Worm (Caenorhabditis elegans) whole organism, L2 larva: ENCODE data around the gene K04E7.1.

Experiments
- F13H6.1 ChIP-seq: sonication (generic microtip); optimal IDR thresholded peaks from 2 replicates; lab custom pipeline; 2016; ENCODE audit warnings: missing genetic modification characterization, missing compliant biosample characterization
- lsy-2 ChIP-seq, 2 experiments: fragments of 150-350 bp in 1 of 2; sonication (generic microtip) in 1 of 2; optimal IDR thresholded peaks; 2 replicates each; lab custom pipeline; 2014 to 2017; ENCODE audit warnings: missing biosample characterization in 2 of 2, missing genetic modification characterization in 2 of 2
- nhr-77 ChIP-seq: fragments of 150-350 bp; optimal IDR thresholded peaks from 2 replicates; lab custom pipeline; 2014; ENCODE audit warnings: missing biosample characterization, missing genetic modification characterization
- skn-1 ChIP-seq: sonication (generic microtip); optimal IDR thresholded peaks from 2 replicates; lab custom pipeline; 2017; ENCODE audit warnings: missing biosample characterization, missing genetic modification characterization

ce11 chrX:6412575-6412974 is 49.3 kb upstream of the K04E7.1 start, which contains the start of gene T22E5.1:
- TF ChIP-seq F13H6.1 (tag; lab: Kevin White, UChicago) = no peak
- TF ChIP-seq skn-1 = no peak
- no peak for TF ChIP-seq nhr-77 (tag; lab: Kevin White, UChicago)
- TF ChIP-seq lsy-2 (tag; optimal IDR thresholded peaks at IDR 0.05; lab: Kevin White, UChicago) = no peak
